Fruit fly (Drosophila melanogaster) whole organism, wandering third instar larva: Measurements from ENCODE around the gene AANATL2.

Experiments
- Abd-B ChIP-seq: fragments of >200 bp; optimal IDR thresholded peaks from 2 replicates; lab custom pipeline; 2017; ENCODE audit warnings: missing biosample characterization, missing genetic modification characterization
- Hr78 ChIP-seq: fragments of >200 bp; optimal IDR thresholded peaks from 2 replicates; lab custom pipeline; 2017; ENCODE audit warnings: missing biosample characterization, missing genetic modification characterization
- br ChIP-seq: fragments of 200-800 bp; sonication (Bioruptor generic); optimal IDR thresholded peaks from 2 replicates; lab custom pipeline; 2016; ENCODE audit warnings: missing biosample characterization, missing genetic modification characterization
- fru ChIP-seq: fragments of 200-800 bp; sonication (Bioruptor generic); optimal IDR thresholded peaks from 3 replicates; lab custom pipeline; 2016; ENCODE audit warnings: missing biosample characterization, mild to moderate bottlenecking, missing genetic modification characterization
- usp ChIP-seq: fragments of >200 bp; optimal IDR thresholded peaks from 2 replicates; lab custom pipeline; 2017; ENCODE audit warnings: missing biosample characterization, missing genetic modification characterization

dm6 chr2L:6259629-6260028 lies 4.0 kb downstream of the AANATL2 start:
- TF ChIP-seq Abd-B (GFP tag; lab: Kevin White, UChicago) (no peak), br (no peak), Hr78 (GFP tag; lab: Kevin White, UChicago) (no peak), fru (GFP tag; lab: Kevin White, UChicago) (no peak), usp (no peak)
